Fruit fly (Drosophila melanogaster): Measurements from ENCODE around the gene mtd.

The mtd gene

DNA sequence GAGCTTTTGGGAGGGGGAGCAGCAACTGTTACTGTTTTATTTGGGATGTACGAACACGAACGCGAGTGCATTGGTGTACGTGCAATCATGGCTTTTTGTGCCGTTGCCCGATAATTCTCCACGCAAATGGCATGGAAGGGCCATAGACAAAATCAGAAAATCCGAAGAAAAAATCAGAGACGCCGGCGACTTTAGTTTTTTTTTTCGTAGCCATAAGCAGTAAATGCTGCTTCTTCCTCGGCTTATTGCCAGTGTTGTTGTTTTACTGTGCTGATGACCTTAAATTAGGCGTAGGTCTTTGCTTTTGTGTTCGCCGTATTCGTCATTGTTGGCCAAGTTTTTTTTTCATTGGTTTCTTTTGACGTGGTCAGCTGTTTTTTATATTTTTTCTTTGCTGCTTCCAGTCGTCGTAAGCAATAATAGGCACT is 28.0 kb downstream of the mtd start (continued):
- TF ChIP-seq Optix (GFP tag; IDR thresholded peaks at IDR 0.05) (no peak), CG14710 (tag; optimal IDR thresholded peaks at IDR 0.05) (no peak), unpg (GFP tag; optimal IDR thresholded peaks at IDR 0.05) (no peak), sqz (GFP tag; optimal IDR thresholded peaks at IDR 0.05) (peak; percentile 90), grn (GFP tag; optimal IDR thresholded peaks at IDR 0.05) (no peak), ssp (GFP tag; IDR thresholded peaks at IDR 0.05) (no peak), Gsc (GFP tag; IDR thresholded peaks at IDR 0.05) (no peak), wor (GFP tag; IDR thresholded peaks at IDR 0.05) (no peak), CG15479 (GFP tag; optimal IDR thresholded peaks at IDR 0.05) (no peak), CG6791 (GFP tag; IDR thresholded peaks at IDR 0.05; ENCODE audit: partially characterized antibody) (no peak), CG16813 (GFP tag; IDR thresholded peaks at IDR 0.05; ENCODE audit: partially characterized antibody) (no peak), CkIIα-i1 (GFP tag; IDR thresholded peaks at IDR 0.05) (no peak), sr (GFP tag; IDR thresholded peaks at IDR 0.05) (no peak), crp (GFP tag; optimal IDR thresholded peaks at IDR 0.05) (peak in 1 of 2 experiments; percentile 4), CG7372 (GFP tag; IDR thresholded peaks at IDR 0.05) (no peak), kah (GFP tag; optimal IDR thresholded peaks at IDR 0.05) (no peak), bab2 (GFP tag; optimal IDR thresholded peaks at IDR 0.05) (no peak), al (GFP tag; IDR thresholded peaks at IDR 0.05) (no peak), CG9876 (GFP tag; optimal IDR thresholded peaks at IDR 0.05) (no peak), CG10147 (GFP tag; optimal IDR thresholded peaks at IDR 0.05) (no peak), CG11696 (GFP tag; IDR thresholded peaks at IDR 0.05) (no peak), CG30431 (GFP tag; optimal IDR thresholded peaks at IDR 0.05) (no peak), vfl (GFP tag; optimal IDR thresholded peaks at IDR 0.05) (no peak), Atf6 (GFP tag; IDR thresholded peaks at IDR 0.05) (0 out of 2 replicates have a peak, but pooled peaks have one; percentile 33), Hmr (GFP tag; optimal IDR thresholded peaks at IDR 0.05) (no peak), CG18011 (GFP tag; optimal IDR thresholded peaks at IDR 0.05) (no peak), CG10267 (tag; optimal IDR thresholded peaks at IDR 0.05) (no peak), bsh (GFP tag; optimal IDR thresholded peaks at IDR 0.05) (no peak), Fer2 (tag; optimal IDR thresholded peaks at IDR 0.05) (no peak), CG43689 (GFP tag; IDR thresholded peaks at IDR 0.05) (no peak), tap (tag; optimal IDR thresholded peaks at IDR 0.05) (no peak), hb (GFP tag; IDR thresholded peaks at IDR 0.05; ENCODE audit: partially characterized antibody) (no peak), PHDP (tag; optimal IDR thresholded peaks at IDR 0.05) (no peak), CG8290 (GFP tag; optimal IDR thresholded peaks at IDR 0.05) (no peak), CG8290 (tag; optimal IDR thresholded peaks at IDR 0.05) (no peak), CG15269 (tag; optimal IDR thresholded peaks at IDR 0.05) (no peak), ro (GFP tag; IDR thresholded peaks at IDR 0.05) (no peak), jing (GFP tag; optimal IDR thresholded peaks at IDR 0.05) (no peak), NK7.1 (GFP tag; optimal IDR thresholded peaks at IDR 0.05) (no peak), CG5245 (GFP tag; optimal IDR thresholded peaks at IDR 0.05) (no peak), ham (GFP tag; IDR thresholded peaks at IDR 0.05) (no peak), Hsf (GFP tag; optimal IDR thresholded peaks at IDR 0.05) (no peak), CG12769 (tag; optimal IDR thresholded peaks at IDR 0.05) (no peak), CG12659 (GFP tag; optimal IDR thresholded peaks at IDR 0.05) (no peak), sima (GFP tag; optimal IDR thresholded peaks at IDR 0.05) (no peak), MESR4 (GFP tag; optimal IDR thresholded peaks at IDR 0.05) (no peak), CG32767 (GFP tag; IDR thresholded peaks at IDR 0.05) (no peak), CG10654 (GFP tag; optimal IDR thresholded peaks at IDR 0.05) (no peak), eyg (GFP tag; optimal IDR thresholded peaks at IDR 0.05) (no peak), dan (GFP tag; IDR thresholded peaks at IDR 0.05) (no peak), BEAF-32 (GFP tag; optimal IDR thresholded peaks at IDR 0.05) (no peak), Blimp-1 (GFP tag; optimal IDR thresholded peaks at IDR 0.05) (peak; percentile 13)

Data from whole organism, embryonic.